Worm (Caenorhabditis elegans) whole organism, L1 larva: ENCODE data around the gene arf-1.

Experiments
- C04F5.9 ChIP-seq: sonication (generic microtip); optimal IDR thresholded peaks from 2 replicates; lab custom pipeline; 2016; ENCODE audit warnings: missing genetic modification characterization, missing compliant biosample characterization
- C16A3.4 ChIP-seq: fragments of 150-350 bp; optimal IDR thresholded peaks from 2 replicates; lab custom pipeline; 2014; ENCODE audit warnings: missing biosample characterization, missing genetic modification characterization
- F16B12.6 ChIP-seq: fragments of 150-350 bp; optimal IDR thresholded peaks from 2 replicates; lab custom pipeline; 2014; ENCODE audit warnings: missing biosample characterization, missing genetic modification characterization
- alr-1 ChIP-seq: fragments of 200-800 bp; sonication (Bioruptor generic); optimal IDR thresholded peaks from 2 replicates; lab custom pipeline; 2018; ENCODE audit warnings: borderline replicate concordance, mild to moderate bottlenecking, missing genetic modification characterization, missing compliant biosample characterization
- blmp-1 ChIP-seq: fragments of 150-350 bp; optimal IDR thresholded peaks from 2 replicates; lab custom pipeline; 2014; ENCODE audit warnings: missing biosample characterization, missing genetic modification characterization
- ceh-63 ChIP-seq: fragments of 200-800 bp; sonication (Bioruptor generic); optimal IDR thresholded peaks from 2 replicates; lab custom pipeline; 2018; ENCODE audit warnings: mild to moderate bottlenecking, missing genetic modification characterization, missing compliant biosample characterization
- ceh-82 ChIP-seq, 3 experiments: fragments of 150-350 bp in 1 of 3; sonication (generic microtip) in 2 of 3; optimal IDR thresholded peaks; 2 replicates each; lab custom pipeline; 2014 to 2017; ENCODE audit warnings: missing biosample characterization in 3 of 3, missing genetic modification characterization in 3 of 3
- ceh-88 ChIP-seq: fragments of 200-800 bp; sonication (Bioruptor generic); IDR thresholded peaks from 2 replicates; pipeline ENCODE4 v1.3.6; 2022; ENCODE audit warnings: missing genetic modification characterization, missing compliant biosample characterization
- ces-1 ChIP-seq: fragments of 150-350 bp; optimal IDR thresholded peaks from 2 replicates; lab custom pipeline; 2014; ENCODE audit warnings: missing biosample characterization, missing genetic modification reagents, missing genetic modification characterization
- dsc-1 ChIP-seq: sonication (generic microtip); optimal IDR thresholded peaks from 2 replicates; lab custom pipeline; 2016; ENCODE audit warnings: mild to moderate bottlenecking, missing genetic modification characterization, missing compliant biosample characterization
- efl-1 ChIP-seq, 4 experiments: fragments of 150-350 bp; optimal IDR thresholded peaks in 3 of 4; peaks in 1 of 4; 1 replicate in 1 of 4; 2 replicates in 3 of 4; lab custom pipeline; 2014; ENCODE audit warnings: missing biosample characterization in 2 of 4, missing genetic modification characterization in 2 of 4, missing genetic modification reagents in 2 of 4
- fkh-10 ChIP-seq: sonication (generic microtip); optimal IDR thresholded peaks from 2 replicates; lab custom pipeline; 2017; ENCODE audit warnings: missing biosample characterization, missing genetic modification reagents, missing genetic modification characterization
- fkh-4 ChIP-seq: sonication (generic microtip); optimal IDR thresholded peaks from 2 replicates; lab custom pipeline; 2016; ENCODE audit warnings: missing compliant biosample characterization, missing genetic modification characterization, borderline replicate concordance
- fkh-8 ChIP-seq: sonication (generic microtip); optimal IDR thresholded peaks from 2 replicates; lab custom pipeline; 2016; ENCODE audit warnings: mild to moderate bottlenecking, missing genetic modification characterization, missing compliant biosample characterization
- fos-1 ChIP-seq: fragments of 150-350 bp; optimal IDR thresholded peaks from 2 replicates; lab custom pipeline; 2014; ENCODE audit warnings: missing biosample characterization, missing genetic modification characterization
- grh-1 ChIP-seq: fragments of 200-800 bp; sonication (Bioruptor generic); IDR thresholded peaks from 2 replicates; pipeline ENCODE4 v1.3.6; 2022; ENCODE audit warnings: missing genetic modification reagents, missing genetic modification characterization, missing compliant biosample characterization
- hlh-17 ChIP-seq: fragments of 200-800 bp; sonication (Bioruptor generic); optimal IDR thresholded peaks from 2 replicates; lab custom pipeline; 2018; ENCODE audit warnings: missing genetic modification characterization, mild to moderate bottlenecking, missing compliant biosample characterization, moderate library complexity, borderline replicate concordance
- hlh-4 ChIP-seq: sonication (generic microtip); optimal IDR thresholded peaks from 2 replicates; lab custom pipeline; 2016; ENCODE audit warnings: mild to moderate bottlenecking, missing genetic modification characterization, missing compliant biosample characterization
- irx-1 ChIP-seq: sonication (generic microtip); optimal IDR thresholded peaks from 2 replicates; lab custom pipeline; 2016; ENCODE audit warnings: missing genetic modification characterization, missing compliant biosample characterization
- isw-1 ChIP-seq: fragments of 200-800 bp; sonication (Bioruptor generic); IDR thresholded peaks from 2 replicates; pipeline ENCODE4 v1.3.6; 2022; ENCODE audit warnings: missing genetic modification characterization, missing compliant biosample characterization
- jun-1 ChIP-seq: fragments of 150-350 bp; optimal IDR thresholded peaks from 2 replicates; lab custom pipeline; 2014; ENCODE audit warnings: missing biosample characterization, missing genetic modification reagents, missing genetic modification characterization
- lin-13 ChIP-seq: fragments of 150-350 bp; optimal IDR thresholded peaks from 2 replicates; lab custom pipeline; 2014; ENCODE audit warnings: missing biosample characterization, missing genetic modification reagents, missing genetic modification characterization
- lin-14 ChIP-seq: fragments of 200-800 bp; sonication (Bioruptor generic); optimal IDR thresholded peaks from 2 replicates; lab custom pipeline; 2018; ENCODE audit warnings: mild to moderate bottlenecking, missing genetic modification characterization, moderate library complexity, missing compliant biosample characterization
- lsy-2 ChIP-seq, 2 experiments: fragments of 150-350 bp; optimal IDR thresholded peaks; 2 replicates each; lab custom pipeline; 2014; ENCODE audit warnings: missing biosample characterization in 2 of 2, missing genetic modification characterization in 2 of 2
- mab-9 ChIP-seq: fragments of 200-800 bp; sonication (Bioruptor generic); IDR thresholded peaks from 2 replicates; pipeline ENCODE4 v1.3.6; 2022; ENCODE audit warnings: missing genetic modification reagents, missing genetic modification characterization, missing compliant biosample characterization
- mdl-1 ChIP-seq, 2 experiments: fragments of 150-350 bp; optimal IDR thresholded peaks; 2 replicates each; lab custom pipeline; 2014 to 2017; ENCODE audit warnings: missing biosample characterization in 2 of 2, missing genetic modification characterization in 2 of 2, inconsistent platforms in 1 of 2
- mef-2 ChIP-seq: fragments of 150-350 bp; optimal IDR thresholded peaks from 2 replicates; lab custom pipeline; 2014; ENCODE audit warnings: missing biosample characterization, missing genetic modification characterization
- mep-1 ChIP-seq: fragments of 150-350 bp; optimal IDR thresholded peaks from 2 replicates; lab custom pipeline; 2014; ENCODE audit warnings: missing biosample characterization, missing genetic modification characterization
- nhr-11 ChIP-seq: fragments of 150-350 bp; optimal IDR thresholded peaks from 2 replicates; lab custom pipeline; 2014; ENCODE audit warnings: missing biosample characterization, missing genetic modification characterization
- nhr-12 ChIP-seq: sonication (generic microtip); optimal IDR thresholded peaks from 2 replicates; lab custom pipeline; 2017; ENCODE audit warnings: missing biosample characterization, missing genetic modification characterization
- nhr-19 ChIP-seq: fragments of 200-800 bp; sonication (Bioruptor generic); conservative IDR thresholded peaks from 2 replicates; pipeline ENCODE4 v1.3.6; 2022; ENCODE audit warnings: missing genetic modification characterization, missing compliant biosample characterization
- nhr-237 ChIP-seq: fragments of 150-350 bp; optimal IDR thresholded peaks from 2 replicates; lab custom pipeline; 2014; ENCODE audit warnings: missing biosample characterization, missing genetic modification characterization
- nhr-28 ChIP-seq: fragments of 150-350 bp; optimal IDR thresholded peaks from 2 replicates; lab custom pipeline; 2014; ENCODE audit warnings: missing biosample characterization, missing genetic modification characterization
- nhr-76 ChIP-seq: sonication (generic microtip); optimal IDR thresholded peaks from 2 replicates; lab custom pipeline; 2017; ENCODE audit warnings: missing biosample characterization, missing genetic modification characterization
- nhr-85 ChIP-seq: sonication (generic microtip); peaks from one replicate; lab custom pipeline; 2016; ENCODE audit warnings: missing genetic modification characterization, inconsistent platforms, missing compliant biosample characterization
- nhr-90 ChIP-seq: sonication (generic microtip); optimal IDR thresholded peaks from 2 replicates; lab custom pipeline; 2016; ENCODE audit warnings: mild to moderate bottlenecking, missing genetic modification characterization, missing compliant biosample characterization; ENCODE audit not compliant: poor library complexity
- skn-1 ChIP-seq: fragments of 150-350 bp; optimal IDR thresholded peaks from 2 replicates; lab custom pipeline; 2014; ENCODE audit warnings: missing biosample characterization, missing genetic modification characterization
- sox-4 ChIP-seq: sonication (generic microtip); optimal IDR thresholded peaks from 2 replicates; lab custom pipeline; 2016; ENCODE audit warnings: missing genetic modification characterization, missing compliant biosample characterization
- sup-37 ChIP-seq: fragments of 200-800 bp; sonication (Bioruptor generic); optimal IDR thresholded peaks from 2 replicates; lab custom pipeline; 2018; ENCODE audit warnings: mild to moderate bottlenecking, missing genetic modification characterization, missing compliant biosample characterization
- tlp-1 ChIP-seq: fragments of 150-350 bp; optimal IDR thresholded peaks from 2 replicates; lab custom pipeline; 2014; ENCODE audit warnings: missing biosample characterization, missing genetic modification characterization
- unc-62 ChIP-seq: fragments of 150-350 bp; optimal IDR thresholded peaks from 2 replicates; lab custom pipeline; 2014; ENCODE audit warnings: missing biosample characterization, missing genetic modification reagents, missing genetic modification characterization
- vab-15 ChIP-seq: sonication (generic microtip); optimal IDR thresholded peaks from 2 replicates; lab custom pipeline; 2017; ENCODE audit warnings: missing genotype, mild to moderate bottlenecking, missing genetic modification characterization, missing compliant biosample characterization
- zag-1 ChIP-seq: fragments of 150-350 bp; optimal IDR thresholded peaks from 2 replicates; lab custom pipeline; 2014; ENCODE audit warnings: missing biosample characterization, missing genetic modification characterization
- ztf-11 ChIP-seq, 2 experiments: sonication (generic microtip); optimal IDR thresholded peaks; 2 replicates each; lab custom pipeline; 2016 to 2017; ENCODE audit warnings: missing genetic modification characterization in 2 of 2, missing biosample characterization in 1 of 2, missing compliant biosample characterization in 1 of 2
- ztf-4 ChIP-seq: fragments of 150-350 bp; optimal IDR thresholded peaks from 2 replicates; lab custom pipeline; 2014; ENCODE audit warnings: missing biosample characterization, missing genetic modification characterization

Gene arf-1

ce11 chrIII:5720266-5721019, 5.8 kb downstream of the arf-1 start:
- TF ChIP-seq ztf-11 (tag; optimal IDR thresholded peaks at IDR 0.05; lab: Kevin White, UChicago) = peak in 1 of 2 experiments; percentile 27
- TF ChIP-seq C04F5.9 (tag; lab: Kevin White, UChicago) = no peak
- TF ChIP-seq ceh-82 (tag; optimal IDR thresholded peaks at IDR 0.05; lab: Kevin White, UChicago) = no peak
- TF ChIP-seq ztf-4 = no peak
- no peak for TF ChIP-seq nhr-19 (GFP tag; lab: Robert Waterston, UW)
- TF ChIP-seq ceh-88 = no peak
- TF ChIP-seq mab-9 (GFP tag; lab: Robert Waterston, UW) = no peak
- TF ChIP-seq sox-4 (tag; lab: Kevin White, UChicago) = no peak
- peak; percentile 54 for TF ChIP-seq lin-14 (GFP tag; lab: Kevin White, UChicago)
- no peak for TF ChIP-seq nhr-12
- no peak for TF ChIP-seq lsy-2 (tag; optimal IDR thresholded peaks at IDR 0.05; lab: Kevin White, UChicago)
- no peak for TF ChIP-seq irx-1 (tag; lab: Kevin White, UChicago)
- TF ChIP-seq nhr-76 (tag; lab: Kevin White, UChicago) = no peak
- TF ChIP-seq fkh-4 (tag; lab: Kevin White, UChicago) = no peak
- no peak for TF ChIP-seq efl-1 (optimal IDR thresholded peaks at IDR 0.05; lab: Kevin White, UChicago)
- peak in 1 of 2 experiments; percentile 60 for TF ChIP-seq efl-1 (GFP tag; optimal IDR thresholded peaks at IDR 0.05 in 1 of 2; lab: Kevin White, UChicago)
- TF ChIP-seq nhr-11 (tag; lab: Kevin White, UChicago) = no peak
- no peak for TF ChIP-seq mdl-1 (tag; optimal IDR thresholded peaks at IDR 0.05; lab: Kevin White, UChicago)
- TF ChIP-seq sup-37 (GFP tag; lab: Kevin White, UChicago) = no peak
- TF ChIP-seq hlh-4 (tag; lab: Kevin White, UChicago) = no peak
- peak; percentile 53 for TF ChIP-seq nhr-85 (tag; lab: Kevin White, UChicago)
- no peak for TF ChIP-seq ces-1 (GFP tag; lab: Kevin White, UChicago)
- no peak for TF ChIP-seq mep-1 (tag; lab: Kevin White, UChicago)
- TF ChIP-seq fkh-8 = no peak
- no peak for TF ChIP-seq mef-2 (tag; lab: Kevin White, UChicago)
- TF ChIP-seq hlh-17 (GFP tag; lab: Kevin White, UChicago) = no peak

DNA sequence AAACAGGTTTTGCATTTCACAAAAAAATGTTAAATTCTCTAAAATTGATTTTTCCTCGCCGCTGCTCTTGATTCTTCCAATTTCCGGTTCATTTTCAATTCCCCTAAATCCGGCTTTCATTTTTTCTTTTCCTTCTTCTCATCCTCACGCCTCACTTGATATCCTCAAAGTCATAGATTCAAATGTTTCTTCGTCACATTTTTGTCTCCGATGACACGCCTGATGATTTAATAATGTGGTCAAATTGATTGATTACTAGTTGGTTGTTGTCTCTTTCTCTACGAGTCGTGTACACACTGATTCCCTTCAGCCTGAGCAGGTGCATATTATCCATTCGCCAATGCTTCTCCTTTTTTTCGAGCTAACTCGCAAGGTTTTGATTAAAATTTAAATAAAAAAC, 6.8 kb downstream of the arf-1 start:
- TF ChIP-seq nhr-237 (tag; lab: Kevin White, UChicago) (no peak), mef-2 (tag; lab: Kevin White, UChicago) (no peak), grh-1 (GFP tag; lab: Robert Waterston, UW) (no peak), fkh-4 (tag; lab: Kevin White, UChicago) (no peak), fos-1 (no peak), blmp-1 (tag; lab: Kevin White, UChicago) (peak; percentile 21), tlp-1 (tag; lab: Kevin White, UChicago) (no peak), fkh-8 (no peak)

- TF ChIP-seq skn-1 (tag; lab: Kevin White, UChicago) (peak; percentile 52), hlh-17 (GFP tag; lab: Kevin White, UChicago) (no peak), vab-15 (tag; lab: Kevin White, UChicago) (no peak), nhr-237 (tag; lab: Kevin White, UChicago) (no peak), fkh-10 (GFP tag; lab: Kevin White, UChicago) (peak; percentile 34), sox-4 (tag; lab: Kevin White, UChicago) (peak; percentile 93), dsc-1 (tag; lab: Kevin White, UChicago) (peak; percentile 92), jun-1 (peak; percentile 61), C16A3.4 (tag; lab: Kevin White, UChicago) (peak; percentile 45), nhr-28 (tag; lab: Kevin White, UChicago) (no peak), ceh-82 (tag; optimal IDR thresholded peaks at IDR 0.05; lab: Kevin White, UChicago) (peak; percentile 45 to 66 (median 60)), alr-1 (tag; lab: Kevin White, UChicago) (no peak), ces-1 (GFP tag; lab: Kevin White, UChicago) (no peak), blmp-1 (tag; lab: Kevin White, UChicago) (no peak), nhr-76 (tag; lab: Kevin White, UChicago) (no peak), nhr-90 (tag; lab: Kevin White, UChicago) (peak; percentile 93), grh-1 (GFP tag; lab: Robert Waterston, UW) (peak; percentile 65), ceh-63 (GFP tag; lab: Kevin White, UChicago) (no peak), mab-9 (GFP tag; lab: Robert Waterston, UW) (peak; percentile 60), F16B12.6 (tag; lab: Kevin White, UChicago) (no peak), unc-62 (GFP tag; lab: Kevin White, UChicago) (no peak), C04F5.9 (tag; lab: Kevin White, UChicago) (peak; percentile 79), ztf-11 (tag; optimal IDR thresholded peaks at IDR 0.05; lab: Kevin White, UChicago) (peak in 1 of 2 experiments; percentile 88), isw-1 (peak; percentile 54), nhr-19 (GFP tag; lab: Robert Waterston, UW) (peak; percentile 85), lin-13 (GFP tag; lab: Kevin White, UChicago) (peak; percentile 66), zag-1 (no peak), efl-1 (optimal IDR thresholded peaks at IDR 0.05; lab: Kevin White, UChicago) (peak; percentile 91 to 93), efl-1 (GFP tag; optimal IDR thresholded peaks at IDR 0.05 in 1 of 2; lab: Kevin White, UChicago) (peak; percentile 90 to 99)
These were observed 7.2 kb downstream of the arf-1 start for ce11 chrIII:5721888-5722287.
